Worm (Caenorhabditis elegans) whole organism, L4/young adult: ENCODE data around the gene T19B10.12.

Experiments
- dao-5 ChIP-seq: sonication (generic microtip); optimal IDR thresholded peaks from 2 replicates; lab custom pipeline; 2016; ENCODE audit warnings: missing genotype, missing genetic modification characterization, moderate library complexity, missing compliant biosample characterization
- him-1 ChIP-seq: sonication (generic microtip); optimal IDR thresholded peaks from 2 replicates; lab custom pipeline; 2016; ENCODE audit warnings: missing genotype, missing genetic modification reagents, missing genetic modification characterization, missing compliant biosample characterization

- TF ChIP-seq dao-5 (tag; lab: Kevin White, UChicago) (no peak), him-1 (tag; lab: Kevin White, UChicago) (no peak)
These were observed 28.7 kb downstream of the T19B10.12 start for ce11 chrV:11279564-11279963.
